Fruit fly (Drosophila melanogaster) whole organism, prepupa: ENCODE results near the gene RecQ5.

Experiments
- CG6808 ChIP-seq: fragments of 200-800 bp; sonication (Bioruptor generic); optimal IDR thresholded peaks from 3 replicates; lab custom pipeline; 2017; ENCODE audit warnings: missing biosample characterization, missing genetic modification characterization, mild to moderate bottlenecking, moderate library complexity, missing genetic modification reagents
- CG9139 ChIP-seq: fragments of 200-800 bp; sonication (Bioruptor generic); optimal IDR thresholded peaks from 3 replicates; lab custom pipeline; 2017; ENCODE audit warnings: missing biosample characterization, mild to moderate bottlenecking, missing genetic modification characterization
- Hr38 ChIP-seq: sonication (Bioruptor generic); optimal IDR thresholded peaks from 2 replicates; lab custom pipeline; 2016; ENCODE audit warnings: missing biosample characterization, missing genetic modification characterization
- vri ChIP-seq: fragments of 200-800 bp; sonication (Bioruptor generic); optimal IDR thresholded peaks from 3 replicates; lab custom pipeline; 2016; ENCODE audit warnings: missing biosample characterization, mild to moderate bottlenecking, missing genetic modification characterization

- no peak for TF ChIP-seq Hr38 (GFP tag; lab: Kevin White, UChicago)
- TF ChIP-seq CG9139 (GFP tag; lab: Kevin White, UChicago), result peak; percentile 13
- peak; percentile 58 for TF ChIP-seq CG6808
- no peak for TF ChIP-seq vri (GFP tag; lab: Kevin White, UChicago)
These were observed 21.4 kb downstream of the RecQ5 start for dm6 chr3L:14610458-14610857.
